Worm (Caenorhabditis elegans): ENCODE measurements around the gene R08D7.7.

DNA sequence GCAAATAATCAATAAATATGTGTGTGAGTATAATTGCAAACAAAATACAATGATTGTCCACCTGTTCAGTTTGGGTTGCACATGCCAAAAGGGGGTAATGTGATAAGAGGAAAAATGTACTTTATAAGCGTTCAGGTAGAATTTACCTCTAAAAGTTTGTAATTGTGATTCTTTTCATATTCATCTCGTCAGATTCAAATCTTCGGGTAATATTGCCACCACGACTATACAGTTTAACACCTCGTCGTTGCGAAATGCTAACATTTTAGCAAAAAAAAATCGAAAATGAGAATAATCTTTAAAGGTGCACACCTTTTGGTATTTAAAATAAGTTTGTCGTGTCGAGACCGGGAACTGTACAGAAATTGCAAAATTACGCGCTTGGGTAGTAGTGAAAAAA lies 53.3 kb downstream of the R08D7.7 start, which contains the start of gene nac-2:
- no peak for TF ChIP-seq nhr-6 (tag; optimal IDR thresholded peaks at IDR 0.05)
- no peak for TF ChIP-seq unc-55 (GFP tag; optimal IDR thresholded peaks at IDR 0.05)

All from whole organism, L2 larva.